Worm (Caenorhabditis elegans): ENCODE results near the gene str-89.

DNA sequence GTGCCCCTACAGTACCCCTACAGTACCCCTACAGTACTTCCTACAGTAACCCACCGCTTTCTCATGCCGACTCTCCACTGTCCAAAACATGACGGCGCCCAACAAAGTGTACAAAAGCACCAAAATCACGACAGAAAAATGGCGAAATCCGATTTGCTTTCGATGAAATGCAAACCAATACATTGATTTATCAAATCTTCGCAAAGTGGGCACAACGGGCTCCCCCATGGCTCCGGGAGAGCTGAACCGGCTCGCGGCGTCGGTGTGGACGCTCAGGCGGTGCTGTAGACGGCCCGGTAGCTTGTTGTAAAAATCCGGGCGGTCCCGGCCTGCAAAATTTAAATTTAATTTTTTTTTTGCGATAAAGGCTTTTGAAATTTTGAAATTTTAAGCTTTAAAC, 43.7 kb downstream of the str-89 start:
- no peak for TF ChIP-seq nhr-12 (tag; optimal IDR thresholded peaks at IDR 0.05)
- no peak for TF ChIP-seq tbx-2 (tag; optimal IDR thresholded peaks at IDR 0.05)

Data from whole organism, L1 larva.